Fruit fly (Drosophila melanogaster) whole organism, pupa: ENCODE data around the gene Piezo.
A peak's percentile ranks its signal among the peaks of the same experiment; 100 is the strongest.

Experiments
- CG12605 ChIP-seq: fragments of 200-800 bp; sonication (Bioruptor generic); IDR thresholded peaks from 2 replicates; pipeline ENCODE4 v1.3.6; 2022; ENCODE audit warnings: missing biosample characterization, missing genetic modification characterization
- CG13204 ChIP-seq: fragments of 200-800 bp; sonication (Bioruptor generic); optimal IDR thresholded peaks from 2 replicates; lab custom pipeline; 2018; ENCODE audit warnings: missing biosample characterization, mild to moderate bottlenecking, missing genetic modification characterization, moderate library complexity
- CG15710 ChIP-seq: fragments of 200-800 bp; sonication (Bioruptor generic); optimal IDR thresholded peaks from 2 replicates; lab custom pipeline; 2018; ENCODE audit warnings: missing biosample characterization, mild to moderate bottlenecking, missing genetic modification characterization, moderate library complexity
- CG17806 ChIP-seq: fragments of 200-800 bp; sonication (Bioruptor generic); optimal IDR thresholded peaks from 2 replicates; lab custom pipeline; 2018; ENCODE audit warnings: missing biosample characterization, mild to moderate bottlenecking, missing genetic modification characterization, moderate library complexity
- CG9948 ChIP-seq: fragments of 200-800 bp; sonication (Bioruptor generic); optimal IDR thresholded peaks from 2 replicates; lab custom pipeline; 2018; ENCODE audit warnings: missing biosample characterization, mild to moderate bottlenecking, missing genetic modification characterization, moderate library complexity
- D1 ChIP-seq: fragments of 200-800 bp; sonication (Bioruptor generic); optimal IDR thresholded peaks from 2 replicates; lab custom pipeline; 2018; ENCODE audit warnings: missing biosample characterization, mild to moderate bottlenecking, missing genetic modification characterization, moderate library complexity
- EcR ChIP-seq: fragments of 200-800 bp; sonication (Bioruptor generic); optimal IDR thresholded peaks from 3 replicates; lab custom pipeline; 2019; ENCODE audit warnings: missing biosample characterization, missing genetic modification characterization, mild to moderate bottlenecking, moderate library complexity, missing genetic modification reagents
- Ets98B ChIP-seq: fragments of 200-800 bp; sonication (Bioruptor generic); IDR thresholded peaks from 2 replicates; pipeline ENCODE4 v1.3.6; 2022; ENCODE audit warnings: missing biosample characterization, missing genetic modification characterization
- Pif1B ChIP-seq: fragments of 200-800 bp; sonication (Bioruptor generic); optimal IDR thresholded peaks from 3 replicates; lab custom pipeline; 2016; ENCODE audit warnings: missing biosample characterization, missing genetic modification characterization
- Snoo ChIP-seq: fragments of 200-800 bp; sonication (Bioruptor generic); optimal IDR thresholded peaks from 3 replicates; lab custom pipeline; 2017; ENCODE audit warnings: missing biosample characterization, mild to moderate bottlenecking, missing genetic modification characterization, inconsistent platforms
- fd96Ca ChIP-seq: fragments of 200-800 bp; sonication (Bioruptor generic); IDR thresholded peaks from 3 replicates; pipeline ENCODE4 v1.3.6; 2022; ENCODE audit warnings: missing biosample characterization, missing genetic modification characterization
- rn ChIP-seq: fragments of 200-800 bp; sonication (Bioruptor generic); IDR thresholded peaks from 2 replicates; pipeline ENCODE4 v1.3.6; 2022; ENCODE audit warnings: missing biosample characterization, missing genetic modification characterization

DNA sequence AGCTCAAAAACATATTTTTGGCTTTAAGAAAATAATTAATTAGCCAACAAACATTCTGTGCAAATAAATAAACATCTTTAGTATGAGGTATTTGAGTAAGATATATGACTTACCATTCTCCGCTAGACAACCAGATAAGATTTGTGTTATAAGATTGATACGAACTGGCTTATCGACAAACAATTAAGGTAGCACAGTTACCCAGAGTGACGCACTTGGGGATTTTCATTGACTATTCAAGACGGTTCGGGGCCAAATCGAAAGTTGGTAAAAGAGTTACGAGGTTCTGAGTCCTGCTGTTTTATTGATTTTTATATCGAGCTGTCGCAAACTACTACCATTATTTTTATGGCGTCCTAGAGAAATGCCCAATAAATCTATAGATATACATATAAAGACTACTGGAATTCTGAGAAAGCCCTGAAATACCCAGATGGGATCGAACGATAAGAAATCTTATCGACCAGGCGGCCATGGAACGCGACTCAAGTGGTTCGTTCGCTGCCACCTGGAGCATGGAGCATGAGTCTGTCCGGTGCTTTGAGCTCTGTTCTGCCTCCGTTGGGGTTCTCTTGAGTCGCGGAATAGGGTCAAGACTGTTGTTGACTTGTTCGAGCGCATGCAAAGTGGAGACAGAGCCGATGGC, 32.8 kb upstream of the Piezo start:
- TF ChIP-seq EcR = peak; percentile 59
- TF ChIP-seq Snoo (tag; lab: Kevin White, UChicago) = no peak
- TF ChIP-seq CG12605 (GFP tag; lab: Robert Waterston, UW) = no peak
- no peak for TF ChIP-seq Ets98B (GFP tag; lab: Robert Waterston, UW)
- TF ChIP-seq CG9948 (tag; lab: Kevin White, UChicago) = no peak
- no peak for TF ChIP-seq CG17806 (tag; lab: Kevin White, UChicago)
- TF ChIP-seq CG13204 (GFP tag; lab: Kevin White, UChicago) = no peak
- TF ChIP-seq CG15710 (tag; lab: Kevin White, UChicago) = no peak
- TF ChIP-seq Pif1B = no peak
- TF ChIP-seq D1 (tag; lab: Kevin White, UChicago) = no peak
- TF ChIP-seq fd96Ca (GFP tag; lab: Robert Waterston, UW) = no peak
- no peak for TF ChIP-seq rn (GFP tag; lab: Robert Waterston, UW)
